Fruit fly (Drosophila melanogaster) whole organism, embryonic: ENCODE measurements around the gene CG6283.

Source experiments
- B-H2 ChIP-seq: fragments of 200-800 bp; sonication (Bioruptor generic); optimal IDR thresholded peaks from 2 replicates; lab custom pipeline; 2018; ENCODE audit warnings: missing biosample characterization, mild to moderate bottlenecking, missing genetic modification characterization
- Blimp-1 ChIP-seq: fragments of 200-800 bp; sonication (Bioruptor generic); optimal IDR thresholded peaks from 3 replicates; lab custom pipeline; 2018; ENCODE audit warnings: missing biosample characterization, missing genetic modification characterization, mild to moderate bottlenecking, moderate library complexity, missing genetic modification reagents
- CG10147 ChIP-seq: fragments of 200-800 bp; sonication (Bioruptor generic); optimal IDR thresholded peaks from 2 replicates; lab custom pipeline; 2019; ENCODE audit warnings: missing biosample characterization, mild to moderate bottlenecking, missing genetic modification characterization, moderate library complexity
- CG11247 ChIP-seq: fragments of 200-800 bp; sonication (Bioruptor generic); IDR thresholded peaks from 2 replicates; pipeline ENCODE4 v1.3.6; 2022; ENCODE audit warnings: missing biosample characterization, missing genetic modification characterization
- CG11695 ChIP-seq: fragments of 200-800 bp; sonication (Bioruptor generic); IDR thresholded peaks from 3 replicates; pipeline ENCODE4 v1.3.6; 2022; ENCODE audit warnings: missing biosample characterization, missing genetic modification characterization
- CG11723 ChIP-seq: fragments of 200-800 bp; sonication (Bioruptor generic); optimal IDR thresholded peaks from 2 replicates; lab custom pipeline; 2017; ENCODE audit warnings: missing biosample characterization, mild to moderate bottlenecking, missing genetic modification characterization
- CG12071 ChIP-seq: fragments of 200-800 bp; sonication (Bioruptor generic); optimal IDR thresholded peaks from 3 replicates; lab custom pipeline; 2018; ENCODE audit warnings: missing biosample characterization, mild to moderate bottlenecking, missing genetic modification characterization
- CG12104 ChIP-seq: fragments of 200-800 bp; sonication (Bioruptor generic); optimal IDR thresholded peaks from 3 replicates; lab custom pipeline; 2016; ENCODE audit warnings: missing biosample characterization, missing genetic modification characterization
- CG12769 ChIP-seq: fragments of 200-800 bp; sonication (Bioruptor generic); optimal IDR thresholded peaks from 2 replicates; lab custom pipeline; 2019; ENCODE audit warnings: missing biosample characterization, mild to moderate bottlenecking, missing genetic modification characterization, moderate library complexity
- CG14014 ChIP-seq: fragments of 200-800 bp; sonication (Bioruptor generic); IDR thresholded peaks from 2 replicates; pipeline ENCODE4 v1.3.6; 2022; ENCODE audit warnings: missing biosample characterization, missing genetic modification characterization
- CG15011 ChIP-seq: fragments of 200-800 bp; sonication (Bioruptor generic); optimal IDR thresholded peaks from 3 replicates; lab custom pipeline; 2018; ENCODE audit warnings: missing biosample characterization, mild to moderate bottlenecking, missing genetic modification characterization
- CG1647 ChIP-seq: fragments of 200-800 bp; sonication (Bioruptor generic); optimal IDR thresholded peaks from 3 replicates; lab custom pipeline; 2016; ENCODE audit warnings: missing biosample characterization, missing genetic modification characterization
- CG17359 ChIP-seq: fragments of 200-800 bp; sonication (Bioruptor generic); optimal IDR thresholded peaks from 3 replicates; lab custom pipeline; 2018; ENCODE audit warnings: missing biosample characterization, mild to moderate bottlenecking, missing genetic modification characterization, moderate library complexity
- CG2120 ChIP-seq: fragments of 200-800 bp; sonication (Bioruptor generic); optimal IDR thresholded peaks from 3 replicates; lab custom pipeline; 2016; ENCODE audit warnings: missing biosample characterization, missing genetic modification characterization
- CG32532 ChIP-seq: fragments of 200-800 bp; sonication (Bioruptor generic); IDR thresholded peaks from 2 replicates; pipeline ENCODE4 v1.3.6; 2022; ENCODE audit warnings: missing biosample characterization, missing genetic modification characterization
- CG34224 ChIP-seq: fragments of 200-800 bp; sonication (Bioruptor generic); IDR thresholded peaks from 3 replicates; pipeline ENCODE4 v1.3.6; 2022; ENCODE audit warnings: missing biosample characterization, missing genetic modification characterization; ENCODE audit not compliant: partially characterized antibody
- CG3847 ChIP-seq: fragments of 200-800 bp; sonication (Bioruptor generic); IDR thresholded peaks from 2 replicates; pipeline ENCODE4 v1.3.6; 2022; ENCODE audit warnings: missing biosample characterization, missing genetic modification characterization
- CG4730 ChIP-seq: fragments of 200-800 bp; sonication (Bioruptor generic); IDR thresholded peaks from 2 replicates; pipeline ENCODE4 v1.3.6; 2022; ENCODE audit warnings: missing biosample characterization, missing genetic modification characterization
- CG4854 ChIP-seq: fragments of 200-800 bp; sonication (Bioruptor generic); optimal IDR thresholded peaks from 2 replicates; lab custom pipeline; 2016; ENCODE audit warnings: missing biosample characterization, missing genetic modification characterization, inconsistent platforms
- CG5953 ChIP-seq: fragments of 200-800 bp; sonication (Bioruptor generic); IDR thresholded peaks from 2 replicates; pipeline ENCODE4 v1.3.6; 2022; ENCODE audit warnings: missing biosample characterization, missing genetic modification characterization
- CG7372 ChIP-seq: fragments of 200-800 bp; sonication (Bioruptor generic); IDR thresholded peaks from 2 replicates; pipeline ENCODE4 v1.3.6; 2022; ENCODE audit warnings: missing biosample characterization, missing genetic modification characterization
- CG7928 ChIP-seq: fragments of 200-800 bp; sonication (Bioruptor generic); optimal IDR thresholded peaks from 2 replicates; lab custom pipeline; 2017; ENCODE audit warnings: missing biosample characterization, mild to moderate bottlenecking, missing genetic modification characterization
- CG8290 ChIP-seq, 3 experiments: fragments of 200-800 bp; sonication (Bioruptor generic); optimal IDR thresholded peaks; 2 replicates each; lab custom pipeline; 2016 to 2019; ENCODE audit warnings: missing biosample characterization in 3 of 3, missing genetic modification characterization in 3 of 3, mild to moderate bottlenecking in 2 of 3, moderate library complexity in 1 of 3
- CG9215 ChIP-seq: fragments of 200-800 bp; sonication (Bioruptor generic); IDR thresholded peaks from 2 replicates; pipeline ENCODE4 v1.3.6; 2022; ENCODE audit warnings: missing biosample characterization, missing genetic modification characterization
- Dbx ChIP-seq: fragments of 200-800 bp; sonication (Bioruptor generic); IDR thresholded peaks from 3 replicates; pipeline ENCODE4 v1.3.6; 2022; ENCODE audit warnings: missing biosample characterization, missing genetic modification characterization
- Dek ChIP-seq: fragments of 200-800 bp; sonication (Bioruptor generic); optimal IDR thresholded peaks from 3 replicates; lab custom pipeline; 2019; ENCODE audit warnings: missing biosample characterization, mild to moderate bottlenecking, missing genetic modification characterization, moderate library complexity
- GATAe ChIP-seq: fragments of 200-800 bp; sonication (Bioruptor generic); conservative IDR thresholded peaks from 2 replicates; pipeline ENCODE4 v1.3.6; 2022; ENCODE audit warnings: missing biosample characterization, missing genetic modification characterization
- Hr51 ChIP-seq, 2 experiments: fragments of 200-800 bp; sonication (Bioruptor generic); optimal IDR thresholded peaks; 2 replicates in 1 of 2; 3 replicates in 1 of 2; lab custom pipeline; 2016 to 2018; ENCODE audit warnings: missing biosample characterization in 2 of 2, missing genetic modification characterization in 2 of 2, mild to moderate bottlenecking in 1 of 2, moderate library complexity in 1 of 2
- Kr ChIP-seq: fragments of 200-800 bp; sonication (Bioruptor generic); optimal IDR thresholded peaks from 2 replicates; lab custom pipeline; 2017; ENCODE audit warnings: missing biosample characterization, mild to moderate bottlenecking, missing genetic modification characterization
- MBD-R2 ChIP-seq: fragments of 200-800 bp; sonication (Bioruptor generic); IDR thresholded peaks from 2 replicates; pipeline ENCODE4 v1.3.6; 2022; ENCODE audit warnings: missing biosample characterization, missing genetic modification characterization
- Mrtf ChIP-seq: fragments of 200-800 bp; sonication (Bioruptor generic); IDR thresholded peaks from 3 replicates; pipeline ENCODE4 v1.3.6; 2022; ENCODE audit warnings: missing biosample characterization, missing genetic modification characterization
- Nf-YA ChIP-seq: fragments of 200-800 bp; sonication (Bioruptor generic); IDR thresholded peaks from 2 replicates; pipeline ENCODE4 v1.3.6; 2022; ENCODE audit warnings: missing biosample characterization, missing genetic modification characterization
- Usf ChIP-seq: fragments of 200-800 bp; sonication (Bioruptor generic); optimal IDR thresholded peaks from 2 replicates; lab custom pipeline; 2017; ENCODE audit warnings: missing genotype, missing biosample characterization, missing genetic modification characterization
- br ChIP-seq: fragments of >200 bp; optimal IDR thresholded peaks from 2 replicates; lab custom pipeline; 2017
- caup ChIP-seq: fragments of 200-800 bp; sonication (Bioruptor generic); optimal IDR thresholded peaks from 3 replicates; lab custom pipeline; 2017; ENCODE audit warnings: missing biosample characterization, mild to moderate bottlenecking, missing genetic modification characterization, moderate library complexity; ENCODE audit not compliant: severe bottlenecking
- dm ChIP-seq: fragments of 200-800 bp; sonication (Bioruptor generic); optimal IDR thresholded peaks from 3 replicates; lab custom pipeline; 2016; ENCODE audit warnings: missing biosample characterization, missing genetic modification characterization
- dmrt99B ChIP-seq: fragments of 200-800 bp; sonication (Bioruptor generic); optimal IDR thresholded peaks from 2 replicates; lab custom pipeline; 2018; ENCODE audit warnings: missing biosample characterization, mild to moderate bottlenecking, missing genetic modification characterization, moderate library complexity
- dpn ChIP-seq, 2 experiments: fragments of 200-800 bp; sonication (Bioruptor generic); optimal IDR thresholded peaks; 3 replicates each; lab custom pipeline; 2016; ENCODE audit warnings: missing biosample characterization in 2 of 2, missing genetic modification characterization in 2 of 2
- dysf ChIP-seq: fragments of 200-800 bp; sonication (Bioruptor generic); IDR thresholded peaks from 3 replicates; pipeline ENCODE4 v1.3.6; 2022; ENCODE audit warnings: missing biosample characterization, missing genetic modification characterization
- exex ChIP-seq: fragments of 200-800 bp; sonication (Bioruptor generic); optimal IDR thresholded peaks from 4 replicates; lab custom pipeline; 2018; ENCODE audit warnings: missing biosample characterization, mild to moderate bottlenecking, missing genetic modification characterization, moderate library complexity
- phol ChIP-seq: fragments of 200-800 bp; sonication (Bioruptor generic); optimal IDR thresholded peaks from 3 replicates; lab custom pipeline; 2018; ENCODE audit warnings: missing biosample characterization, mild to moderate bottlenecking, missing genetic modification characterization, moderate library complexity
- pita ChIP-seq: fragments of 200-800 bp; sonication (Bioruptor generic); optimal IDR thresholded peaks from 2 replicates; lab custom pipeline; 2017; ENCODE audit warnings: missing biosample characterization, mild to moderate bottlenecking, missing genetic modification characterization
- prd ChIP-seq, 3 experiments: fragments of >200 bp in 2 of 3; fragments of 200-800 bp in 1 of 3; sonication (Bioruptor generic) in 1 of 3; optimal IDR thresholded peaks in 2 of 3; IDR thresholded peaks in 1 of 3; 2 replicates in 2 of 3; 3 replicates in 1 of 3; pipeline versions ENCODE4 v1.3.6 to Lab custom; 2017 to 2022; ENCODE audit warnings: missing biosample characterization in 1 of 3, missing genetic modification characterization in 1 of 3
- ranshi ChIP-seq: fragments of 200-800 bp; sonication (Bioruptor generic); IDR thresholded peaks from 2 replicates; pipeline ENCODE4 v1.3.6; 2022; ENCODE audit warnings: missing biosample characterization, missing genetic modification characterization
- ro ChIP-seq: fragments of 200-800 bp; sonication (Bioruptor generic); IDR thresholded peaks from 2 replicates; pipeline ENCODE4 v1.3.6; 2022; ENCODE audit warnings: missing biosample characterization, missing genetic modification characterization
- tin ChIP-seq: fragments of 200-800 bp; sonication (Bioruptor generic); optimal IDR thresholded peaks from 3 replicates; lab custom pipeline; 2016; ENCODE audit warnings: missing biosample characterization, missing genetic modification characterization
- vvl ChIP-seq: fragments of 200-800 bp; sonication (Bioruptor generic); IDR thresholded peaks from 2 replicates; pipeline ENCODE4 v1.3.6; 2022; ENCODE audit warnings: missing biosample characterization, missing genetic modification characterization
- wdn ChIP-seq: fragments of 200-800 bp; sonication (Bioruptor generic); IDR thresholded peaks from 2 replicates; pipeline ENCODE4 v1.3.6; 2022; ENCODE audit warnings: missing biosample characterization, missing genetic modification characterization
- zfh2 ChIP-seq: fragments of 200-800 bp; sonication (Bioruptor generic); optimal IDR thresholded peaks from 2 replicates; lab custom pipeline; 2016; ENCODE audit warnings: missing biosample characterization, missing genetic modification characterization

The CG6283 gene

DNA sequence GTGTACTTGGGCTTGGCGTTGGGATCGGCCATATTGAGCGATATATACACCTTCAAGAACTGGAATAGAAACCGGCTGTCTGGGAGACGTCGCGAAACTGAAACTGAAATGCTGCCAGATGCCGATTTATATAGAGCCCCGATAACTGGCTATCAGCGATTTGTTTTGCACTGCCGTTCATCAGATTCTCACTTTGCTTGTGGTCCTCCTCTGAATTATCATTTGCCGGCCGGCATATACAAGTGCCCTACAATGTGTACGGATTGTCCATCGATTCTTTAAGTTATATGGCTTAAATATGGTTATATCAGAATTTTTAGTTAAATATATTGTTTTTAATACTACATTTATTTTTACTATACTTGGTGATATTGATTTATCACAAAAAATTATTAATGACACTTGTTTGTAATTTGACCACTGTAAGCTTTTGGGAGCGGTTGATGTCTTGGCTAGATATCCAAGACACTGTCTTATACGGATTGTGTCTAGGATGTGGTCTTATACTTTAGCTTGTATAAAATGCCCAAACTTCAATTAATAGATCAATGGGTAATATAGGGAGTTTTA lies 32.7 kb downstream of the CG6283 start, which contains the start of gene CG31075 (continued):
- TF ChIP-seq CG8290 (GFP tag; optimal IDR thresholded peaks at IDR 0.05; lab: Kevin White, UChicago) = no peak
- TF ChIP-seq CG8290 (tag; optimal IDR thresholded peaks at IDR 0.05; lab: Kevin White, UChicago) = peak in 1 of 2 experiments; percentile 32
- TF ChIP-seq CG7928 (GFP tag; lab: Kevin White, UChicago) = no peak
- peak; percentile 65; the same call in 1 of the 3 replicates for TF ChIP-seq Mrtf (GFP tag; lab: Robert Waterston, UW)
- no peak for TF ChIP-seq CG4730 (GFP tag; lab: Robert Waterston, UW)
- peak in 1 of 2 experiments; percentile 30 for TF ChIP-seq dpn (GFP tag; optimal IDR thresholded peaks at IDR 0.05; lab: Kevin White, UChicago)
- peak; percentile 30 for TF ChIP-seq caup (GFP tag; lab: Kevin White, UChicago)
- peak; percentile 72 for TF ChIP-seq Dek
- peak; percentile 59 for TF ChIP-seq CG3847 (GFP tag; lab: Robert Waterston, UW)
- TF ChIP-seq Nf-YA (GFP tag; lab: Robert Waterston, UW) = peak; percentile 52
- TF ChIP-seq CG5953 (GFP tag; lab: Robert Waterston, UW) = peak; percentile 65; the same call in 1 of the 2 replicates
- TF ChIP-seq Hr51 (GFP tag; optimal IDR thresholded peaks at IDR 0.05; lab: Kevin White, UChicago) = peak in 1 of 2 experiments; percentile 25
- TF ChIP-seq Kr (GFP tag; lab: Kevin White, UChicago) = no peak
- TF ChIP-seq exex = peak; percentile 36
- peak; percentile 91 for TF ChIP-seq Dbx (GFP tag; lab: Robert Waterston, UW)
- TF ChIP-seq GATAe (GFP tag; lab: Robert Waterston, UW) = peak; percentile 17; the same call in 1 of the 2 replicates
- 0 out of 2 replicates have a peak, but pooled peaks have one; percentile 35 for TF ChIP-seq CG7372
- no peak for TF ChIP-seq CG1647 (GFP tag; lab: Kevin White, UChicago)
- peak; percentile 83 for TF ChIP-seq CG32532
- peak; percentile 39 for TF ChIP-seq CG15011 (GFP tag; lab: Kevin White, UChicago)
- TF ChIP-seq Usf = peak; percentile 3
- peak; percentile 54 for TF ChIP-seq wdn
- peak; percentile 74; the same call in 1 of the 2 replicates for TF ChIP-seq MBD-R2 (GFP tag; lab: Robert Waterston, UW)
- TF ChIP-seq dysf = peak; percentile 83
- peak; percentile 34 for TF ChIP-seq CG12104
- no peak for TF ChIP-seq ro
- peak; percentile 12 for TF ChIP-seq tin (GFP tag; lab: Kevin White, UChicago)
- peak; percentile 84 for TF ChIP-seq ranshi (GFP tag; lab: Robert Waterston, UW)
- TF ChIP-seq CG2120 (GFP tag; lab: Kevin White, UChicago) = peak; percentile 65
- peak; percentile 10 for TF ChIP-seq CG4854 (GFP tag; lab: Kevin White, UChicago)
- TF ChIP-seq B-H2 = peak; percentile 37
- peak; percentile 65 for TF ChIP-seq CG17359 (tag; lab: Kevin White, UChicago)
- peak; percentile 53 for TF ChIP-seq dmrt99B (tag; lab: Kevin White, UChicago)
- peak; percentile 55; the same call in 1 of the 2 replicates for TF ChIP-seq CG14014 (GFP tag; lab: Robert Waterston, UW)
- TF ChIP-seq CG9215 (GFP tag; lab: Robert Waterston, UW) = peak; percentile 55
- TF ChIP-seq zfh2 (GFP tag; lab: Kevin White, UChicago) = peak; percentile 63
- peak; percentile 51 for TF ChIP-seq phol (tag; lab: Kevin White, UChicago)
- TF ChIP-seq dm = no peak
- TF ChIP-seq CG12769 (tag; lab: Kevin White, UChicago) = peak; percentile 23
- TF ChIP-seq CG10147 = peak; percentile 63
- TF ChIP-seq CG12071 (GFP tag; lab: Kevin White, UChicago) = peak; percentile 31
- TF ChIP-seq CG11695 (GFP tag; lab: Robert Waterston, UW) = peak; percentile 47; the same call in 1 of the 3 replicates
- peak; percentile 33 for TF ChIP-seq pita (GFP tag; lab: Kevin White, UChicago)
- TF ChIP-seq CG34224 (GFP tag; lab: Robert Waterston, UW) = no peak
- peak; percentile 62 for TF ChIP-seq vvl (GFP tag; lab: Robert Waterston, UW)
- no peak for TF ChIP-seq CG11723 (GFP tag; lab: Kevin White, UChicago)
- peak; percentile 26 for TF ChIP-seq Blimp-1 (GFP tag; lab: Kevin White, UChicago)
- peak; percentile 25; the same call in 1 of the 2 replicates for TF ChIP-seq CG11247 (GFP tag; lab: Robert Waterston, UW)
- no peak for TF ChIP-seq br (lab: Kevin White, UChicago)
- TF ChIP-seq prd (optimal IDR thresholded peaks at IDR 0.05; lab: Kevin White, UChicago) = no peak
- TF ChIP-seq prd (GFP tag; IDR thresholded peaks at IDR 0.05; lab: Robert Waterston, UW) = peak; percentile 26; the same call in 1 of the 3 replicates
